Worm (Caenorhabditis elegans) whole organism, young adult: ENCODE data around the gene ttr-29.

Experiments
- dpl-1 ChIP-seq: fragments of 150-350 bp; optimal IDR thresholded peaks from 2 replicates; lab custom pipeline; 2014; ENCODE audit warnings: missing biosample characterization, missing genetic modification reagents, missing genetic modification characterization
- sdz-38 ChIP-seq: sonication (generic microtip); optimal IDR thresholded peaks from 2 replicates; lab custom pipeline; 2016; ENCODE audit warnings: missing genotype, missing genetic modification characterization, missing compliant biosample characterization

DNA sequence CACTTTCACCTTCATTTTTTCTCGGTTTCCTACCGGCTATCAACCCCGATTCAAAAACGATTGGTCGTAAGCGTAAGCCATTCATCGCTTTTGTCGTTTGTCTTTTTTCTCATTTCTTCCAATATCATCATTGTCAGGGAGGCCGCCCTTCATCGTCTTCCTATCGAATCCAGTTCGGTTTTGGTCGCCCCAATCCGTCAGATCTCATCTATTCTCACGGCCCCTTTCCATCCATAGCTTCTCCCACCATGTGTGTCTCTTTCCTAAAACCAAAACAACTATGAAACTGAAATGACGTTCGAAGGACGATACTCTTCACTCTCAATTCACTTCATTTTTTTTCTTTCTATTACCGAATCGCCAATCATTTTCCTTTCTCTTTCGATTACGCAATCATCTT, 30.8 kb downstream of the ttr-29 start:
- TF ChIP-seq sdz-38 (no peak), dpl-1 (GFP tag; lab: Kevin White, UChicago) (no peak)
